Worm (Caenorhabditis elegans): ENCODE results near the gene pll-1.
A peak's percentile ranks its signal among the peaks of the same experiment; 100 is the strongest.

pll-1 gene

ce11 chrIII:365649-366048, at the start of gene pll-1:
TSS of gene pll-1 (plus strand) at chrIII:365949.
- TF ChIP-seq snpc-4 (tag; optimal IDR thresholded peaks at IDR 0.05) (no peak), lsy-12 (tag; optimal IDR thresholded peaks at IDR 0.05) (no peak), hmg-11 (tag; optimal IDR thresholded peaks at IDR 0.05) (no peak), ZK546.5 (tag; optimal IDR thresholded peaks at IDR 0.05) (no peak), jun-1 (tag; optimal IDR thresholded peaks at IDR 0.05) (no peak), skn-1 (tag; optimal IDR thresholded peaks at IDR 0.05) (no peak)

- TF ChIP-seq nhr-77 (tag; optimal IDR thresholded peaks at IDR 0.05): no peak
Observed at ce11 chrIII:343141-343345, 22.7 kb upstream of the pll-1 start, which contains the start of gene Y50D7A.8. TSS of gene Y50D7A.8 (minus strand) at chrIII:343241.

DNA sequence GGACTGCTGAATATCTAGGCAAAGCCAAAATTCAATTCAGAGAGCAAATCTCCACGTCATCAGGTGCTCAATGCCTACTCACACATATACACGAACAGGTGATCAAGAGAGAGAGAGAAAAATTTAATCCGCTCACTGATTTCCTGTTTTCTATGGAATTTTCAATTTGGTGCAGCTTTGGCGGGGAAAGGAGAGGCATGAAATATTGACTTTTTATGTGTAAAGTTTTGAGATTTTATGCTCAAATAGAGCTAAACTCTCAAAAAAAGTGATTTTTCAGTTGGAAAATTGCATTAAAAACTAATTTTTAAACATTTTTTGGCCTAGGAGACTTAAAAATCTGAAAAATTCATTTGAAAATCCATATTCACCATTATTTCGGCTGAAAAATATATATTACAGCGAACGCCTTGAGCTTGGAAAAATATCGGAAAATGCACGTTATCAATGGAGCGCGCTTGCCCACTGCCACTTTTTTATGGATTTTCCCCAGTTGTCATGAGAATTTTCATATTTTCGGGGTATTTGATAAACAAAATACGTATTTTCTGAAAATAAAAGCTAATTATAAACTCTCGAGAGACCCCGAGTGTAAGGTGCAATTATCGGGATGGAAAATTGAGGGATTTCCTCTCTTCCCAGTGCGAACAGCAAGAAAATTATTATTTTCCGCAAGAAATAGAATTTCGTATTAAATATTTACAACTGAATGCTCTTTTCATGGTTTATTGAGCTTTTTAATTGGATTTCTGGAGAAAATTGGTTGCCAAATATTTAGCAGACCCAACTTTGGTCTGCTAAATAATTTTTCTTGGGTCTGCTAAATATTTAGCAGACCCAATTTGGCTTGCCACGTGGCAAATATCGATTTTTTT, 22.2 kb upstream of the pll-1 start:
- TF ChIP-seq snpc-4 (tag; optimal IDR thresholded peaks at IDR 0.05): no peak
- peak; percentile 9 for TF ChIP-seq ama-1 (optimal IDR thresholded peaks at IDR 0.05)
- TF ChIP-seq elt-2 (tag; optimal IDR thresholded peaks at IDR 0.05): peak; percentile 27
- no peak for TF ChIP-seq egl-5 (tag; optimal IDR thresholded peaks at IDR 0.05)
- no peak for TF ChIP-seq lsy-12 (tag; optimal IDR thresholded peaks at IDR 0.05)
- no peak for TF ChIP-seq skn-1 (tag; optimal IDR thresholded peaks at IDR 0.05)
- TF ChIP-seq eor-1 (tag; optimal IDR thresholded peaks at IDR 0.05): no peak
- no peak for TF ChIP-seq ZK546.5 (tag; optimal IDR thresholded peaks at IDR 0.05)
- TF ChIP-seq unc-62 (GFP tag; optimal IDR thresholded peaks at IDR 0.05): no peak
- TF ChIP-seq fkh-2 (tag; optimal IDR thresholded peaks at IDR 0.05): no peak
- TF ChIP-seq ceh-82 (tag; optimal IDR thresholded peaks at IDR 0.05): no peak
- no peak for TF ChIP-seq elt-1 (tag; optimal IDR thresholded peaks at IDR 0.05)
- TF ChIP-seq nhr-28 (tag; optimal IDR thresholded peaks at IDR 0.05): no peak
- no peak for TF ChIP-seq egl-27 (tag; optimal IDR thresholded peaks at IDR 0.05)
- no peak for TF ChIP-seq ztf-11 (tag; optimal IDR thresholded peaks at IDR 0.05)
- TF ChIP-seq mml-1 (tag; optimal IDR thresholded peaks at IDR 0.05): no peak
- no peak for TF ChIP-seq zag-1 (tag; optimal IDR thresholded peaks at IDR 0.05)
- TF ChIP-seq jun-1 (tag; optimal IDR thresholded peaks at IDR 0.05): no peak
- no peak for TF ChIP-seq nhr-67 (tag; optimal IDR thresholded peaks at IDR 0.05)
- no peak for TF ChIP-seq aly-2 (tag; optimal IDR thresholded peaks at IDR 0.05)
- no peak for TF ChIP-seq nhr-77 (tag; optimal IDR thresholded peaks at IDR 0.05)
- no peak for TF ChIP-seq mdl-1 (tag; optimal IDR thresholded peaks at IDR 0.05)
- no peak for TF ChIP-seq fkh-10 (GFP tag; optimal IDR thresholded peaks at IDR 0.05)
- TF ChIP-seq nhr-76 (tag; optimal IDR thresholded peaks at IDR 0.05): no peak
- TF ChIP-seq fos-1 (tag; optimal IDR thresholded peaks at IDR 0.05): no peak
- TF ChIP-seq nhr-43 (tag; optimal IDR thresholded peaks at IDR 0.05; ENCODE audit: poor library complexity, severe bottlenecking): peak; percentile 1
- no peak for TF ChIP-seq daf-12 (tag; optimal IDR thresholded peaks at IDR 0.05)
- no peak for TF ChIP-seq pqm-1 (tag; optimal IDR thresholded peaks at IDR 0.05)
- TF ChIP-seq nhr-12 (tag; optimal IDR thresholded peaks at IDR 0.05): no peak
- peak; percentile 10 for TF ChIP-seq nfya-1 (tag; optimal IDR thresholded peaks at IDR 0.05; ENCODE audit: insufficient read depth)
- TF ChIP-seq ztf-4 (tag; optimal IDR thresholded peaks at IDR 0.05): no peak
- peak; percentile 25 for TF ChIP-seq pha-4 (tag; optimal IDR thresholded peaks at IDR 0.05)
- TF ChIP-seq sea-2 (GFP tag; optimal IDR thresholded peaks at IDR 0.05): no peak
- peak; percentile 62 for TF ChIP-seq hmg-11 (tag; optimal IDR thresholded peaks at IDR 0.05)
- TF ChIP-seq nhr-25 (tag; optimal IDR thresholded peaks at IDR 0.05): no peak
- TF ChIP-seq elt-3 (tag; optimal IDR thresholded peaks at IDR 0.05): no peak
- no peak for TF ChIP-seq unc-39 (tag; optimal IDR thresholded peaks at IDR 0.05)
- TF ChIP-seq ceh-28 (tag; optimal IDR thresholded peaks at IDR 0.05): peak; percentile 22
- no peak for TF ChIP-seq nhr-11 (tag; optimal IDR thresholded peaks at IDR 0.05)
- TF ChIP-seq ceh-16 (tag; optimal IDR thresholded peaks at IDR 0.05): no peak
- TF ChIP-seq ceh-9 (tag; optimal IDR thresholded peaks at IDR 0.05): no peak
- peak; percentile 34 for TF ChIP-seq lin-15B (tag; optimal IDR thresholded peaks at IDR 0.05)
- no peak for TF ChIP-seq lin-39 (tag; optimal IDR thresholded peaks at IDR 0.05)
- TF ChIP-seq R02D3.7 (tag; optimal IDR thresholded peaks at IDR 0.05): no peak
- no peak for TF ChIP-seq nhr-237 (tag; optimal IDR thresholded peaks at IDR 0.05)
- TF ChIP-seq tbx-2 (tag; optimal IDR thresholded peaks at IDR 0.05): no peak
- no peak for TF ChIP-seq nhr-23 (tag; optimal IDR thresholded peaks at IDR 0.05)
